Worm (Caenorhabditis elegans) whole organism, late embryonic: ENCODE measurements around the gene gmpr-1.

ENCODE experiments used
- C38D4.7 ChIP-seq: fragments of 200-800 bp; sonication (Bioruptor generic); optimal IDR thresholded peaks from 2 replicates; lab custom pipeline; 2018; ENCODE audit warnings: mild to moderate bottlenecking, missing genetic modification characterization, moderate library complexity, missing compliant biosample characterization
- ama-1 ChIP-seq: fragments of 150-350 bp; optimal IDR thresholded peaks from 2 replicates; lab custom pipeline; 2014
- ceh-14 ChIP-seq: sonication (generic microtip); optimal IDR thresholded peaks from 2 replicates; lab custom pipeline; 2016; ENCODE audit warnings: missing genotype, missing genetic modification characterization, missing compliant biosample characterization
- ceh-2 ChIP-seq: sonication (generic microtip); optimal IDR thresholded peaks from 2 replicates; lab custom pipeline; 2016; ENCODE audit warnings: missing genotype, missing genetic modification characterization, missing compliant biosample characterization
- ceh-9 ChIP-seq: sonication (generic microtip); optimal IDR thresholded peaks from 2 replicates; lab custom pipeline; 2016; ENCODE audit warnings: mild to moderate bottlenecking, missing genetic modification characterization, inconsistent platforms, missing compliant biosample characterization
- dmd-4 ChIP-seq: sonication (generic microtip); optimal IDR thresholded peaks from 2 replicates; lab custom pipeline; 2016; ENCODE audit warnings: borderline replicate concordance, missing genetic modification characterization, missing compliant biosample characterization
- lim-6 ChIP-seq: sonication (generic microtip); optimal IDR thresholded peaks from 2 replicates; lab custom pipeline; 2016; ENCODE audit warnings: missing genetic modification characterization, missing compliant biosample characterization
- lin-11 ChIP-seq: fragments of 200-800 bp; sonication (Bioruptor generic); optimal IDR thresholded peaks from 2 replicates; lab custom pipeline; 2018; ENCODE audit warnings: mild to moderate bottlenecking, missing genetic modification characterization, missing compliant biosample characterization
- pha-2 ChIP-seq: sonication (generic microtip); optimal IDR thresholded peaks from 2 replicates; lab custom pipeline; 2017; ENCODE audit warnings: mild to moderate bottlenecking, missing genetic modification characterization, missing compliant biosample characterization
- pqm-1 ChIP-seq: sonication (generic microtip); optimal IDR thresholded peaks from 2 replicates; lab custom pipeline; 2016; ENCODE audit warnings: missing genetic modification characterization, missing compliant biosample characterization
- syd-9 ChIP-seq: sonication (generic microtip); optimal IDR thresholded peaks from 2 replicates; lab custom pipeline; 2016; ENCODE audit warnings: mild to moderate bottlenecking, missing genetic modification characterization, moderate library complexity, missing compliant biosample characterization
- tbx-2 ChIP-seq: sonication (generic microtip); optimal IDR thresholded peaks from 2 replicates; lab custom pipeline; 2016; ENCODE audit warnings: missing genetic modification characterization, missing compliant biosample characterization
- ttx-3 ChIP-seq: sonication (generic microtip); optimal IDR thresholded peaks from 2 replicates; lab custom pipeline; 2016; ENCODE audit warnings: missing genetic modification reagents, missing genetic modification characterization, missing compliant biosample characterization

- TF ChIP-seq lin-11 (tag; lab: Kevin White, UChicago) (no peak), pha-2 (tag; lab: Kevin White, UChicago) (no peak), lim-6 (tag; lab: Kevin White, UChicago) (no peak), C38D4.7 (no peak), ama-1 (lab: Kevin White, UChicago) (no peak), ceh-9 (no peak), tbx-2 (no peak), ttx-3 (tag; lab: Kevin White, UChicago) (no peak), dmd-4 (tag; lab: Kevin White, UChicago) (no peak), ceh-14 (tag; lab: Kevin White, UChicago) (no peak), syd-9 (no peak), ceh-2 (tag; lab: Kevin White, UChicago) (no peak), pqm-1 (no peak)
Measured at ce11 chrV:4341208-4341607, 30.0 kb downstream of the gmpr-1 start, which contains the start of gene glrx-3.
